Fruit fly (Drosophila melanogaster) whole organism, adult: Measurements from ENCODE around the gene to.

Experiments
- CG11617 ChIP-seq: fragments of 200-800 bp; sonication (Bioruptor generic); optimal IDR thresholded peaks from 2 replicates; lab custom pipeline; 2017; ENCODE audit warnings: mild to moderate bottlenecking, missing biosample characterization, missing genetic modification reagents, missing genetic modification characterization
- CG14711 ChIP-seq: fragments of 200-800 bp; sonication (Bioruptor generic); optimal IDR thresholded peaks from 2 replicates; lab custom pipeline; 2018; ENCODE audit warnings: missing biosample characterization, mild to moderate bottlenecking, missing genetic modification characterization, moderate library complexity
- Mnt ChIP-seq: fragments of 200-800 bp; sonication (Bioruptor generic); optimal IDR thresholded peaks from 2 replicates; lab custom pipeline; 2016; ENCODE audit warnings: missing biosample characterization, mild to moderate bottlenecking, missing genetic modification characterization
- kay ChIP-seq: fragments of 200-800 bp; sonication (Bioruptor generic); peaks from one replicate; lab custom pipeline; 2016; ENCODE audit warnings: missing biosample characterization, missing genetic modification characterization, borderline replicate concordance
- toe ChIP-seq: fragments of 200-800 bp; sonication (Bioruptor generic); optimal IDR thresholded peaks from 2 replicates; lab custom pipeline; 2016; ENCODE audit warnings: missing biosample characterization, missing genetic modification characterization

DNA sequence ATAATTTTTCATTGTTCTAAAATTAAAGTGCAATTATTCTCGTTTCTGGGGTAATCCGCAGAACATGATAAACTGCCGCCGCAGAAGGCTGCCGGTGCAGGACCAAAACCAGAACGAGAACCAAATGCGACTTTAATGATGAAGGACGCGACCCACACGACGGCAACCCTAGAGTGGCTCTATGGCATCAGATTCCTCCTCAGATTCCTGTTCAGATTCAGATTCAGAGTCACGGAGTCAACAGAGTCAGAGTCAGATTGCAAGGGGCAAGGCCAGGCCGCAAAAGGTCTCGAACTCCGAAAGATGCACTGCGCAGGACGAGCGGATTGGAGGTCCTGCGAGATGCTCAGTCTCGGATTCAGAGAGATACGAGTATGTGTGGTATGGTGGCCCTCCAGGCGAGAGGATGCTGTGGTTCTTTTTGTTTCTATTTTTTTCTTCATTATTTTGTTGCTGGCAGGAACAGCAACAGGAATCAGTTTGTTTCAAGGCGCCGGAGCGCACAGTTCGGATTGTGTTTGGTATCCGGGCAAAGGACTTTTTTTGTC lies 40.6 kb upstream of the to start, which contains the start of gene CG13654:
- no peak for TF ChIP-seq kay
- TF ChIP-seq CG14711 (tag; lab: Kevin White, UChicago) = no peak
- TF ChIP-seq toe (GFP tag; lab: Kevin White, UChicago) = no peak
- no peak for TF ChIP-seq Mnt
- TF ChIP-seq CG11617 (GFP tag; lab: Kevin White, UChicago) = no peak
